Fruit fly (Drosophila melanogaster) whole organism, prepupa: ENCODE data around the gene beta-PheRS.
A peak's percentile ranks its signal among the peaks of the same experiment; 100 is the strongest.

Source experiments
- CG16779 ChIP-seq: fragments of 200-800 bp; sonication (Bioruptor generic); optimal IDR thresholded peaks from 3 replicates; lab custom pipeline; 2017; ENCODE audit warnings: missing biosample characterization, mild to moderate bottlenecking, missing genetic modification characterization
- CG34406 ChIP-seq: fragments of 200-800 bp; sonication (Bioruptor generic); optimal IDR thresholded peaks from 3 replicates; lab custom pipeline; 2016; ENCODE audit warnings: missing biosample characterization, missing genetic modification characterization
- CG6808 ChIP-seq: fragments of 200-800 bp; sonication (Bioruptor generic); optimal IDR thresholded peaks from 3 replicates; lab custom pipeline; 2017; ENCODE audit warnings: missing biosample characterization, missing genetic modification characterization, mild to moderate bottlenecking, moderate library complexity, missing genetic modification reagents
- CG6854 ChIP-seq: fragments of 200-800 bp; sonication (Bioruptor generic); optimal IDR thresholded peaks from 2 replicates; lab custom pipeline; 2017; ENCODE audit warnings: missing biosample characterization, mild to moderate bottlenecking, missing genetic modification characterization
- CG9139 ChIP-seq: fragments of 200-800 bp; sonication (Bioruptor generic); optimal IDR thresholded peaks from 3 replicates; lab custom pipeline; 2017; ENCODE audit warnings: missing biosample characterization, mild to moderate bottlenecking, missing genetic modification characterization
- Eip78C ChIP-seq: fragments of 200-800 bp; sonication (Bioruptor generic); peaks from one replicate; lab custom pipeline; 2016; ENCODE audit warnings: missing biosample characterization, missing genetic modification characterization
- Hr39 ChIP-seq: fragments of 200-800 bp; sonication (Bioruptor generic); optimal IDR thresholded peaks from 2 replicates; lab custom pipeline; 2016; ENCODE audit warnings: missing biosample characterization, missing genetic modification characterization
- Hr4 ChIP-seq: fragments of 200-800 bp; sonication (Bioruptor generic); optimal IDR thresholded peaks from 3 replicates; lab custom pipeline; 2016; ENCODE audit warnings: missing biosample characterization, missing genetic modification characterization
- Smox ChIP-seq: fragments of 200-800 bp; sonication (Bioruptor generic); optimal IDR thresholded peaks from 3 replicates; lab custom pipeline; 2016; ENCODE audit warnings: missing biosample characterization, missing genetic modification characterization
- eg ChIP-seq: fragments of 200-800 bp; sonication (Bioruptor generic); IDR thresholded peaks from 3 replicates; pipeline ENCODE4 v1.3.6; 2022; ENCODE audit warnings: missing biosample characterization, missing genetic modification characterization
- salr ChIP-seq, 2 experiments: fragments of 200-800 bp; sonication (Bioruptor generic); optimal IDR thresholded peaks; 3 replicates each; lab custom pipeline; 2016 to 2018; ENCODE audit warnings: missing biosample characterization in 2 of 2, missing genetic modification characterization in 2 of 2, mild to moderate bottlenecking in 1 of 2
- ss ChIP-seq, 2 experiments: fragments of 200-800 bp; sonication (Bioruptor generic); optimal IDR thresholded peaks; 2 replicates in 1 of 2; 3 replicates in 1 of 2; lab custom pipeline; 2017 to 2018; ENCODE audit warnings: mild to moderate bottlenecking in 2 of 2, missing biosample characterization in 2 of 2, missing genetic modification characterization in 2 of 2, moderate library complexity in 1 of 2

DNA sequence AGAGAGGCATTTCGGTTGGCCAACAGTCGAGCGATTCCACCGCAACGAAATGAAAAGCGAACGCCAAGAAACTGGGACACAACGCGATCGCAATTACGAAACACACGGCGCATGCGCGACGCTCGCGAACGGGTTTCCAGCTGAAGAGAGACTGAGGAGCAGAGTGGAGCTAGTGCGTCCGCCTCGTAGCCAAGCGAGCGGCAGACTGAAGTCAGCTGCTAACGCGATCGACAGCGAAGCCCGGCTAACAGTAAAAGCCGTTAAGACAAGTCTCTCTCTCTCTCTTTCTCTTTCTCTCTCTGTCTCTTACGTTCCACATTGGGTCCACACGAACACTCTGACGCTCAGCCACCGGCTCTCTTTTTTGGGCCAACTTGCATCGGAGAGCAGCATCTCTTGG lies 33.9 kb downstream of the beta-PheRS start, which contains the start of gene CG17786:
- TF ChIP-seq Eip78C: peak; percentile 71
- no peak for TF ChIP-seq Smox
- TF ChIP-seq Hr4 (GFP tag; lab: Kevin White, UChicago): no peak
- TF ChIP-seq eg (GFP tag; lab: Robert Waterston, UW): peak; percentile 63; the same call in 2 of the 3 replicates
- peak; percentile 24 to 74 for TF ChIP-seq ss (GFP tag; optimal IDR thresholded peaks at IDR 0.05; lab: Kevin White, UChicago)
- peak; percentile 12 for TF ChIP-seq CG9139 (GFP tag; lab: Kevin White, UChicago)
- no peak for TF ChIP-seq CG16779 (tag; lab: Kevin White, UChicago)
- no peak for TF ChIP-seq CG34406 (GFP tag; lab: Kevin White, UChicago)
- no peak for TF ChIP-seq CG6808 (GFP tag; lab: Kevin White, UChicago)
- peak; percentile 88 for TF ChIP-seq CG6854 (GFP tag; lab: Kevin White, UChicago)
- TF ChIP-seq salr (GFP tag; optimal IDR thresholded peaks at IDR 0.05; lab: Kevin White, UChicago): no peak
- TF ChIP-seq Hr39 (GFP tag; lab: Kevin White, UChicago): no peak
